Fruit fly (Drosophila melanogaster) S2 (cell line): ENCODE results near the gene Dhdds.

Experiments used
- CG8478 ChIP-seq: fragments of >200 bp; optimal IDR thresholded peaks from 2 replicates; lab custom pipeline; 2018
- CTCF ChIP-seq, 2 experiments: fragments of >200 bp; optimal IDR thresholded peaks; 2 replicates each; lab custom pipeline; 2018

DNA sequence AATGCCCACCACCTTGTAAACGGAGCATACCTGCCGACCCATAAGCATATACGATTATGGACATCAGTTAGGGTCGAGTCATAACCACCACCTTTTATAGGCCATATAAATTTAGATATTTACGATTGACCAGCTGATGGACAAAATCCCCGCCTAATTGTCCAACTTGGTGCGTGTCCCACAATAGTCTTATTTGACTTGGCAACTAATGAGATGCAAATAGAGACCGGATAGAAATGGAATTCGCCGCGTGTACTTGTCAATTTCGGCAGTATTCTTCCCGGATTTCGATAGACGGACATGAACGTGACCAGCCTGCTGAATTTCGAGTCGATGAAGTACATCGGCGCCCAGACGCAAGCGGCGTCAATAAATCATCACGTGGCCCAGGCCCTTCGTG, 48.8 kb downstream of the Dhdds start, which contains the start of gene Ir7g:
- no peak for TF ChIP-seq CG8478
- no peak for TF ChIP-seq CTCF (optimal IDR thresholded peaks at IDR 0.05; lab: Kevin White, UChicago)
